Fruit fly (Drosophila melanogaster) whole organism, embryonic: ENCODE results near the gene CG42822.
A peak's percentile ranks its signal among the peaks of the same experiment; 100 is the strongest.

ENCODE experiments used
- Antp ChIP-seq: fragments of 200-800 bp; sonication (Bioruptor generic); optimal IDR thresholded peaks from 3 replicates; lab custom pipeline; 2016; ENCODE audit warnings: missing biosample characterization, missing genetic modification characterization
- CG1024 ChIP-seq: fragments of 200-800 bp; sonication (Bioruptor generic); IDR thresholded peaks from 2 replicates; pipeline ENCODE4 v1.3.6; 2022; ENCODE audit warnings: missing biosample characterization, missing genetic modification characterization
- CG10654 ChIP-seq: fragments of 200-800 bp; sonication (Bioruptor generic); optimal IDR thresholded peaks from 2 replicates; lab custom pipeline; 2016; ENCODE audit warnings: missing biosample characterization, missing genetic modification characterization
- CG11504 ChIP-seq: fragments of 200-800 bp; sonication (Bioruptor generic); optimal IDR thresholded peaks from 3 replicates; lab custom pipeline; 2019; ENCODE audit warnings: missing biosample characterization, mild to moderate bottlenecking, missing genetic modification characterization, moderate library complexity
- CG13123 ChIP-seq: fragments of 200-800 bp; sonication (Bioruptor generic); optimal IDR thresholded peaks from 2 replicates; lab custom pipeline; 2016; ENCODE audit warnings: missing biosample characterization, missing genetic modification characterization
- CG13894 ChIP-seq: fragments of 200-800 bp; sonication (Bioruptor generic); optimal IDR thresholded peaks from 3 replicates; lab custom pipeline; 2018; ENCODE audit warnings: missing biosample characterization, mild to moderate bottlenecking, missing genetic modification characterization, moderate library complexity
- CG14014 ChIP-seq: fragments of 200-800 bp; sonication (Bioruptor generic); IDR thresholded peaks from 2 replicates; pipeline ENCODE4 v1.3.6; 2022; ENCODE audit warnings: missing biosample characterization, missing genetic modification characterization
- CG14050 ChIP-seq: fragments of 200-800 bp; sonication (Bioruptor generic); IDR thresholded peaks from 3 replicates; pipeline ENCODE4 v1.3.6; 2022; ENCODE audit warnings: missing biosample characterization, missing genetic modification characterization
- CG15514 ChIP-seq: fragments of 200-800 bp; sonication (Bioruptor generic); optimal IDR thresholded peaks from 3 replicates; lab custom pipeline; 2017; ENCODE audit warnings: missing biosample characterization, missing genetic modification characterization, mild to moderate bottlenecking, moderate library complexity, missing genetic modification reagents
- CG15601 ChIP-seq: fragments of 200-800 bp; sonication (Bioruptor generic); optimal IDR thresholded peaks from 3 replicates; lab custom pipeline; 2019; ENCODE audit warnings: missing biosample characterization, mild to moderate bottlenecking, missing genetic modification characterization, moderate library complexity
- CG17359 ChIP-seq: fragments of 200-800 bp; sonication (Bioruptor generic); optimal IDR thresholded peaks from 3 replicates; lab custom pipeline; 2018; ENCODE audit warnings: missing biosample characterization, mild to moderate bottlenecking, missing genetic modification characterization, moderate library complexity
- CG17912 ChIP-seq: fragments of 200-800 bp; sonication (Bioruptor generic); optimal IDR thresholded peaks from 2 replicates; lab custom pipeline; 2018; ENCODE audit warnings: missing biosample characterization, mild to moderate bottlenecking, missing genetic modification characterization
- CG18619 ChIP-seq: fragments of 200-800 bp; sonication (Bioruptor generic); optimal IDR thresholded peaks from 3 replicates; lab custom pipeline; 2017; ENCODE audit warnings: missing biosample characterization, mild to moderate bottlenecking, missing genetic modification characterization
- CG2202 ChIP-seq: fragments of 200-800 bp; sonication (Bioruptor generic); optimal IDR thresholded peaks from 2 replicates; lab custom pipeline; 2018; ENCODE audit warnings: missing biosample characterization, mild to moderate bottlenecking, missing genetic modification characterization
- CG2875 ChIP-seq: fragments of 200-800 bp; sonication (Bioruptor generic); optimal IDR thresholded peaks from 2 replicates; lab custom pipeline; 2017; ENCODE audit warnings: missing biosample characterization, mild to moderate bottlenecking, missing genetic modification characterization, missing genetic modification reagents
- CG34422 ChIP-seq: fragments of 200-800 bp; sonication (Bioruptor generic); IDR thresholded peaks from 3 replicates; pipeline ENCODE4 v1.3.6; 2022; ENCODE audit warnings: missing biosample characterization, missing genetic modification characterization
- CG4360 ChIP-seq: fragments of 200-800 bp; sonication (Bioruptor generic); IDR thresholded peaks from 2 replicates; pipeline ENCODE4 v1.3.6; 2022; ENCODE audit warnings: missing biosample characterization, missing genetic modification characterization
- CG4404 ChIP-seq: fragments of 200-800 bp; sonication (Bioruptor generic); IDR thresholded peaks from 2 replicates; pipeline ENCODE4 v1.3.6; 2022; ENCODE audit warnings: missing biosample characterization, missing genetic modification characterization
- CG4424 ChIP-seq: fragments of 200-800 bp; sonication (Bioruptor generic); optimal IDR thresholded peaks from 3 replicates; lab custom pipeline; 2016; ENCODE audit warnings: missing biosample characterization, missing genetic modification characterization
- CG4617 ChIP-seq: fragments of 200-800 bp; sonication (Bioruptor generic); optimal IDR thresholded peaks from 3 replicates; lab custom pipeline; 2016; ENCODE audit warnings: missing biosample characterization, missing genetic modification characterization, borderline replicate concordance
- CG5953 ChIP-seq: fragments of 200-800 bp; sonication (Bioruptor generic); IDR thresholded peaks from 2 replicates; pipeline ENCODE4 v1.3.6; 2022; ENCODE audit warnings: missing biosample characterization, missing genetic modification characterization
- CG7786 ChIP-seq: fragments of 200-800 bp; sonication (Bioruptor generic); optimal IDR thresholded peaks from 2 replicates; lab custom pipeline; 2016; ENCODE audit warnings: missing biosample characterization, missing genetic modification characterization
- CG8290 ChIP-seq, 3 experiments: fragments of 200-800 bp; sonication (Bioruptor generic); optimal IDR thresholded peaks; 2 replicates each; lab custom pipeline; 2016 to 2019; ENCODE audit warnings: missing biosample characterization in 3 of 3, missing genetic modification characterization in 3 of 3, mild to moderate bottlenecking in 2 of 3, moderate library complexity in 1 of 3
- Dip3 ChIP-seq: fragments of 200-800 bp; sonication (Bioruptor generic); optimal IDR thresholded peaks from 3 replicates; lab custom pipeline; 2016; ENCODE audit warnings: missing biosample characterization, missing genetic modification characterization
- H15 ChIP-seq: fragments of 200-800 bp; sonication (Bioruptor generic); IDR thresholded peaks from 3 replicates; pipeline ENCODE4 v1.3.6; 2022; ENCODE audit warnings: missing biosample characterization, missing genetic modification characterization
- HLH3B ChIP-seq: fragments of 200-800 bp; sonication (Bioruptor generic); IDR thresholded peaks from 2 replicates; pipeline ENCODE4 v1.3.6; 2022; ENCODE audit warnings: missing biosample characterization, missing genetic modification characterization
- Myb ChIP-seq: fragments of 200-800 bp; sonication (Bioruptor generic); optimal IDR thresholded peaks from 2 replicates; lab custom pipeline; 2016; ENCODE audit warnings: missing biosample characterization, missing genetic modification characterization
- NC2β ChIP-seq: fragments of 200-800 bp; sonication (Bioruptor generic); optimal IDR thresholded peaks from 2 replicates; lab custom pipeline; 2016; ENCODE audit warnings: missing biosample characterization, missing genetic modification characterization
- Nf-YB ChIP-seq: fragments of 200-800 bp; sonication (Bioruptor generic); optimal IDR thresholded peaks from 3 replicates; lab custom pipeline; 2019; ENCODE audit warnings: missing biosample characterization, mild to moderate bottlenecking, missing genetic modification characterization, moderate library complexity
- Optix ChIP-seq: fragments of 200-800 bp; sonication (Bioruptor generic); IDR thresholded peaks from 3 replicates; pipeline ENCODE4 v1.3.6; 2022; ENCODE audit warnings: missing biosample characterization, missing genetic modification characterization
- Side ChIP-seq: fragments of 200-800 bp; sonication (Bioruptor generic); optimal IDR thresholded peaks from 2 replicates; lab custom pipeline; 2016; ENCODE audit warnings: missing biosample characterization, missing genetic modification characterization
- Sox100B ChIP-seq: fragments of 200-800 bp; sonication (Bioruptor generic); optimal IDR thresholded peaks from 3 replicates; lab custom pipeline; 2018; ENCODE audit warnings: missing biosample characterization, mild to moderate bottlenecking, missing genetic modification characterization
- Tbp ChIP-seq: fragments of >200 bp; optimal IDR thresholded peaks from 2 replicates; lab custom pipeline; 2018; ENCODE audit warnings: missing biosample characterization, missing genetic modification characterization
- chif ChIP-seq, 2 experiments: fragments of 200-800 bp; sonication (Bioruptor generic); optimal IDR thresholded peaks; 3 replicates each; lab custom pipeline; 2016; ENCODE audit warnings: missing biosample characterization in 2 of 2, missing genetic modification characterization in 2 of 2
- en ChIP-seq: fragments of 200-800 bp; sonication (Bioruptor generic); optimal IDR thresholded peaks from 2 replicates; lab custom pipeline; 2016; ENCODE audit warnings: missing biosample characterization, missing genetic modification characterization
- ftz-f1 ChIP-seq: fragments of 200-800 bp; sonication (Bioruptor generic); optimal IDR thresholded peaks from 2 replicates; lab custom pipeline; 2016; ENCODE audit warnings: missing biosample characterization, missing genetic modification characterization
- gem ChIP-seq: fragments of 200-800 bp; sonication (Bioruptor generic); optimal IDR thresholded peaks from 2 replicates; lab custom pipeline; 2019; ENCODE audit warnings: missing biosample characterization, mild to moderate bottlenecking, missing genetic modification characterization, moderate library complexity
- insv ChIP-seq, 2 experiments: fragments of 200-800 bp; sonication (Bioruptor generic); optimal IDR thresholded peaks; 3 replicates each; lab custom pipeline; 2016 to 2018; ENCODE audit warnings: missing biosample characterization in 2 of 2, missing genetic modification characterization in 2 of 2
- jumu ChIP-seq: fragments of 200-800 bp; sonication (Bioruptor generic); optimal IDR thresholded peaks from 3 replicates; lab custom pipeline; 2016; ENCODE audit warnings: missing biosample characterization, missing genetic modification characterization
- kay ChIP-seq: fragments of 200-800 bp; sonication (Bioruptor generic); optimal IDR thresholded peaks from 2 replicates; lab custom pipeline; 2016; ENCODE audit warnings: missing biosample characterization, missing genetic modification characterization
- lbe ChIP-seq: fragments of 200-800 bp; sonication (Bioruptor generic); optimal IDR thresholded peaks from 2 replicates; lab custom pipeline; 2016; ENCODE audit warnings: missing biosample characterization, mild to moderate bottlenecking, missing genetic modification characterization
- otp ChIP-seq: fragments of 200-800 bp; sonication (Bioruptor generic); IDR thresholded peaks from 3 replicates; pipeline ENCODE4, ENCODE4 v1.3.6; 2022; ENCODE audit warnings: missing biosample characterization, missing genetic modification characterization
- pho ChIP-seq: fragments of 200-800 bp; sonication (Bioruptor generic); optimal IDR thresholded peaks from 2 replicates; lab custom pipeline; 2016; ENCODE audit warnings: missing biosample characterization, missing genetic modification characterization
- phol ChIP-seq: fragments of 200-800 bp; sonication (Bioruptor generic); optimal IDR thresholded peaks from 3 replicates; lab custom pipeline; 2018; ENCODE audit warnings: missing biosample characterization, mild to moderate bottlenecking, missing genetic modification characterization, moderate library complexity
- pzg ChIP-seq: fragments of 200-800 bp; sonication (Bioruptor generic); optimal IDR thresholded peaks from 3 replicates; lab custom pipeline; 2018; ENCODE audit warnings: missing biosample characterization, mild to moderate bottlenecking, missing genetic modification characterization, moderate library complexity
- schlank ChIP-seq: fragments of 200-800 bp; sonication (Bioruptor generic); optimal IDR thresholded peaks from 2 replicates; lab custom pipeline; 2018; ENCODE audit warnings: missing biosample characterization, mild to moderate bottlenecking, missing genetic modification characterization
- tin ChIP-seq: fragments of 200-800 bp; sonication (Bioruptor generic); optimal IDR thresholded peaks from 3 replicates; lab custom pipeline; 2016; ENCODE audit warnings: missing biosample characterization, missing genetic modification characterization
- trh ChIP-seq: fragments of 200-800 bp; sonication (Bioruptor generic); optimal IDR thresholded peaks from 2 replicates; lab custom pipeline; 2016; ENCODE audit warnings: missing biosample characterization, missing genetic modification characterization
- vvl ChIP-seq: fragments of 200-800 bp; sonication (Bioruptor generic); IDR thresholded peaks from 2 replicates; pipeline ENCODE4 v1.3.6; 2022; ENCODE audit warnings: missing biosample characterization, missing genetic modification characterization
- yki ChIP-seq: fragments of >200 bp; optimal IDR thresholded peaks from 3 replicates; lab custom pipeline; 2018
- zen ChIP-seq: fragments of 200-800 bp; sonication (Bioruptor generic); optimal IDR thresholded peaks from 3 replicates; lab custom pipeline; 2018; ENCODE audit warnings: missing biosample characterization, mild to moderate bottlenecking, missing genetic modification characterization, moderate library complexity

CG42822 gene

DNA sequence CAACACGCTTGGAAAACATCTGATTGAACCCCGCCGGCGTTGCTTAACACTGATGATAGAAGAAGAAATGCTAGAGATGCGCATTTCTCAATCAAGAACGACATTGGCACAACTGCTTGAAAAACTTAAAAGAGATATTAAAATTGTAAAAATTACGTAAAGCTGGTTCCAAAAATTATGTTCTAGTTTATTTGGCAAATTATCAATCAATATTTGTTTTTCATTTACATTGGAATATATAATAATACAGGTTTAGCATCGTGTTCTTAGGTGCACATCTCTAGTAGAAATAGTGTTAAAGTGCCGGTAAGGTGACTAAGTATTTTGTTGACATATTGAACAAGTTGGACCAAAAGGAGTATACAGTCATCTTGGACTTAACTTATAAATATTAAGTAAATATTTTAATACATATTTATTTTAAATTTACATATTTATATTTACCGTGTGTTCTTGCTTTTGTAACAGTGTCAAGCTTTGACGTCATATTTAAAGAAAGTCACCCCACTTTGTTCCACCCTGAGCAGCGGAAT, 22.3 kb upstream of the CG42822 start, which contains the start of the genes Brf and sds22 (continued):
- TF ChIP-seq pzg (peak; percentile 66), CG5953 (GFP tag; lab: Robert Waterston, UW) (peak; percentile 27; the same call in 1 of the 2 replicates), CG34422 (GFP tag; lab: Robert Waterston, UW) (peak; percentile 97), CG2202 (tag; lab: Kevin White, UChicago) (peak; percentile 88), HLH3B (GFP tag; lab: Robert Waterston, UW) (peak; percentile 94), en (GFP tag; lab: Kevin White, UChicago) (peak; percentile 83), NC2β (peak; percentile 95), Antp (peak; percentile 93), Dip3 (peak; percentile 97), yki (no peak), H15 (GFP tag; lab: Robert Waterston, UW) (peak; percentile 90), CG15514 (peak; percentile 87), phol (tag; lab: Kevin White, UChicago) (peak; percentile 96), kay (GFP tag; lab: Kevin White, UChicago) (peak; percentile 98), schlank (tag; lab: Kevin White, UChicago) (peak; percentile 90), Tbp (no peak), CG4424 (GFP tag; lab: Kevin White, UChicago) (peak; percentile 96), CG4617 (GFP tag; lab: Kevin White, UChicago) (peak; percentile 95), Nf-YB (GFP tag; lab: Kevin White, UChicago) (peak; percentile 79), tin (peak; percentile 98), CG18619 (GFP tag; lab: Kevin White, UChicago) (peak; percentile 92), CG13123 (GFP tag; lab: Kevin White, UChicago) (peak; percentile 94), CG14050 (peak; percentile 87), CG17912 (peak; percentile 77), CG8290 (GFP tag; optimal IDR thresholded peaks at IDR 0.05; lab: Kevin White, UChicago) (peak; percentile 96), CG8290 (tag; optimal IDR thresholded peaks at IDR 0.05; lab: Kevin White, UChicago) (peak; percentile 71 to 88), CG2875 (GFP tag; lab: Kevin White, UChicago) (peak; percentile 84), otp (GFP tag; lab: Robert Waterston, UW) (peak; percentile 79), CG13894 (tag; lab: Kevin White, UChicago) (peak; percentile 95), insv (GFP tag; optimal IDR thresholded peaks at IDR 0.05; lab: Kevin White, UChicago) (peak in 1 of 2 experiments; percentile 78), CG17359 (peak; percentile 92), CG4404 (GFP tag; lab: Robert Waterston, UW) (peak; percentile 95), Myb (GFP tag; lab: Kevin White, UChicago) (peak; percentile 81), CG4360 (GFP tag; lab: Robert Waterston, UW) (peak; percentile 52), CG10654 (GFP tag; lab: Kevin White, UChicago) (peak; percentile 95), CG11504 (tag; lab: Kevin White, UChicago) (peak; percentile 94), CG15601 (tag; lab: Kevin White, UChicago) (peak; percentile 98), pho (GFP tag; lab: Kevin White, UChicago) (peak; percentile 97), lbe (GFP tag; lab: Kevin White, UChicago) (peak; percentile 93), ftz-f1 (GFP tag; lab: Kevin White, UChicago) (peak; percentile 72), jumu (GFP tag; lab: Kevin White, UChicago) (peak; percentile 94), Side (GFP tag; lab: Kevin White, UChicago) (peak; percentile 94), gem (tag; lab: Kevin White, UChicago) (peak; percentile 98), chif (GFP tag; optimal IDR thresholded peaks at IDR 0.05; lab: Kevin White, UChicago) (peak; percentile 95 to 96), Sox100B (GFP tag; lab: Kevin White, UChicago) (peak; percentile 93), vvl (GFP tag; lab: Robert Waterston, UW) (peak; percentile 95), CG1024 (GFP tag; lab: Robert Waterston, UW) (peak; percentile 86), CG7786 (GFP tag; lab: Kevin White, UChicago) (peak; percentile 95), CG14014 (GFP tag; lab: Robert Waterston, UW) (peak; percentile 93), trh (GFP tag; lab: Kevin White, UChicago) (peak; percentile 93), Optix (GFP tag; lab: Robert Waterston, UW) (peak; percentile 58; the same call in 2 of the 3 replicates), zen (tag; lab: Kevin White, UChicago) (peak; percentile 96)
